Worm (Caenorhabditis elegans): ENCODE measurements around the gene der-2.

Gene der-2

ce11 chrIII:7258931-7259330 is 36.0 kb upstream of the der-2 start, which contains the start of gene B0361.4:
Gene B0361.4 (plus strand): TSS chrIII:7258991.
- TF ChIP-seq C38D4.7 (GFP tag; optimal IDR thresholded peaks at IDR 0.05) (no peak), ceh-22 (tag; optimal IDR thresholded peaks at IDR 0.05) (no peak), K02D7.2 (tag; optimal IDR thresholded peaks at IDR 0.05) (no peak), Y22D7AL.16 (tag; optimal IDR thresholded peaks at IDR 0.05) (no peak), syd-9 (tag; optimal IDR thresholded peaks at IDR 0.05) (no peak), fkh-10 (GFP tag; optimal IDR thresholded peaks at IDR 0.05) (no peak), unc-55 (GFP tag; optimal IDR thresholded peaks at IDR 0.05) (no peak), madf-2 (tag; optimal IDR thresholded peaks at IDR 0.05) (no peak), dmd-4 (tag; optimal IDR thresholded peaks at IDR 0.05; ENCODE audit: borderline replicate concordance) (no peak), fax-1 (tag; optimal IDR thresholded peaks at IDR 0.05) (no peak)

- TF ChIP-seq hlh-8 (tag; optimal IDR thresholded peaks at IDR 0.05) (no peak), hlh-30 (tag; optimal IDR thresholded peaks at IDR 0.05; ENCODE audit: insufficient read depth) (no peak), unc-42 (tag; optimal IDR thresholded peaks at IDR 0.05) (peak; percentile 95)
Measured at ce11 chrIII:7253669-7254068, 30.7 kb upstream of the der-2 start.

ce11 chrIII:7247740-7248139 is 24.8 kb upstream of the der-2 start, which contains the start of gene zmp-6:
Gene zmp-6 (minus strand): TSS chrIII:7247840.
- TF ChIP-seq ceh-48 (tag; optimal IDR thresholded peaks at IDR 0.05) = no peak

ce11 chrIII:7246389-7246788 is 23.5 kb upstream of the der-2 start:
- TF ChIP-seq odd-2 (tag; optimal IDR thresholded peaks at IDR 0.05) (no peak), ahr-1 (tag; optimal IDR thresholded peaks at IDR 0.05) (no peak), K09A11.1 (tag; optimal IDR thresholded peaks at IDR 0.05; ENCODE audit: insufficient read depth) (no peak), tbx-7 (tag; optimal IDR thresholded peaks at IDR 0.05) (no peak), lin-11 (tag; optimal IDR thresholded peaks at IDR 0.05) (no peak), ceh-30 (tag; optimal IDR thresholded peaks at IDR 0.05) (no peak), gmeb-2 (tag; optimal IDR thresholded peaks at IDR 0.05) (no peak), pax-1 (tag; optimal IDR thresholded peaks at IDR 0.05) (no peak), dmd-4 (tag; optimal IDR thresholded peaks at IDR 0.05; ENCODE audit: borderline replicate concordance) (no peak), ceh-9 (tag; optimal IDR thresholded peaks at IDR 0.05) (no peak), nhr-11 (tag; optimal IDR thresholded peaks at IDR 0.05) (no peak), npax-4 (tag; optimal IDR thresholded peaks at IDR 0.05) (no peak), pha-2 (tag; optimal IDR thresholded peaks at IDR 0.05) (no peak), dve-1 (tag; optimal IDR thresholded peaks at IDR 0.05) (no peak), hlh-8 (tag; optimal IDR thresholded peaks at IDR 0.05) (no peak)

- no peak for TF ChIP-seq hlh-30 (tag; optimal IDR thresholded peaks at IDR 0.05; ENCODE audit: insufficient read depth)
- TF ChIP-seq C08G9.2 (tag; optimal IDR thresholded peaks at IDR 0.05) = no peak
- TF ChIP-seq nhr-11 (tag; optimal IDR thresholded peaks at IDR 0.05) = no peak
- no peak for TF ChIP-seq unc-55 (GFP tag; optimal IDR thresholded peaks at IDR 0.05)
- TF ChIP-seq ceh-18 (tag; optimal IDR thresholded peaks at IDR 0.05) = no peak
- no peak for TF ChIP-seq ahr-1 (tag; optimal IDR thresholded peaks at IDR 0.05)
- no peak for TF ChIP-seq fkh-10 (GFP tag; optimal IDR thresholded peaks at IDR 0.05)
- TF ChIP-seq unc-3 (GFP tag; conservative IDR thresholded peaks at IDR 0.05) = no peak
- TF ChIP-seq unc-3 (tag; optimal IDR thresholded peaks at IDR 0.05) = no peak
- TF ChIP-seq ceh-30 (tag; optimal IDR thresholded peaks at IDR 0.05) = no peak
- no peak for TF ChIP-seq ceh-34 (tag; optimal IDR thresholded peaks at IDR 0.05)
- TF ChIP-seq mec-3 (tag; optimal IDR thresholded peaks at IDR 0.05; ENCODE audit: borderline replicate concordance) = no peak
- no peak for TF ChIP-seq ceh-6 (GFP tag; optimal IDR thresholded peaks at IDR 0.05)
- TF ChIP-seq tbx-2 (tag; optimal IDR thresholded peaks at IDR 0.05) = no peak
Measured at ce11 chrIII:7242988-7243387, 20.1 kb upstream of the der-2 start, which contains the start of gene osm-10. Gene osm-10 (plus strand): TSS chrIII:7243280.

Data from whole organism, late embryonic.